Fruit fly (Drosophila melanogaster) whole organism, adult: Measurements from ENCODE around the gene borr.

ENCODE experiments used
- CG11617 ChIP-seq: fragments of 200-800 bp; sonication (Bioruptor generic); optimal IDR thresholded peaks from 2 replicates; lab custom pipeline; 2017; ENCODE audit warnings: mild to moderate bottlenecking, missing biosample characterization, missing genetic modification reagents, missing genetic modification characterization
- CG1620 ChIP-seq: fragments of 200-800 bp; sonication (Bioruptor generic); optimal IDR thresholded peaks from 2 replicates; lab custom pipeline; 2016; ENCODE audit warnings: missing biosample characterization, missing genetic modification characterization
- CG33017 ChIP-seq: fragments of 200-800 bp; sonication (Bioruptor generic); optimal IDR thresholded peaks from 2 replicates; lab custom pipeline; 2018; ENCODE audit warnings: missing biosample characterization, mild to moderate bottlenecking, missing genetic modification characterization, moderate library complexity
- CG5204 ChIP-seq: fragments of 200-800 bp; sonication (Bioruptor generic); optimal IDR thresholded peaks from 2 replicates; lab custom pipeline; 2016; ENCODE audit warnings: missing biosample characterization, missing genetic modification characterization
- CG7045 ChIP-seq: fragments of 200-800 bp; sonication (Bioruptor generic); optimal IDR thresholded peaks from 2 replicates; lab custom pipeline; 2017; ENCODE audit warnings: missing biosample characterization, mild to moderate bottlenecking, missing genetic modification characterization
- CG7101 ChIP-seq: fragments of 200-800 bp; sonication (Bioruptor generic); optimal IDR thresholded peaks from 2 replicates; lab custom pipeline; 2018; ENCODE audit warnings: missing biosample characterization, mild to moderate bottlenecking, missing genetic modification characterization, moderate library complexity
- Mnt ChIP-seq: fragments of 200-800 bp; sonication (Bioruptor generic); optimal IDR thresholded peaks from 2 replicates; lab custom pipeline; 2016; ENCODE audit warnings: missing biosample characterization, mild to moderate bottlenecking, missing genetic modification characterization
- bab1 ChIP-seq: fragments of 200-800 bp; sonication (Bioruptor generic); optimal IDR thresholded peaks from 3 replicates; lab custom pipeline; 2019; ENCODE audit warnings: missing biosample characterization, mild to moderate bottlenecking, missing genetic modification characterization, moderate library complexity
- kay ChIP-seq: fragments of 200-800 bp; sonication (Bioruptor generic); peaks from one replicate; lab custom pipeline; 2016; ENCODE audit warnings: missing biosample characterization, missing genetic modification characterization, borderline replicate concordance
- ovo ChIP-seq: fragments of 200-800 bp; sonication (Bioruptor generic); optimal IDR thresholded peaks from 2 replicates; lab custom pipeline; 2016; ENCODE audit warnings: missing biosample characterization, missing genetic modification characterization
- toe ChIP-seq: fragments of 200-800 bp; sonication (Bioruptor generic); optimal IDR thresholded peaks from 2 replicates; lab custom pipeline; 2016; ENCODE audit warnings: missing biosample characterization, missing genetic modification characterization

dm6 chr2L:9210864-9211701 is 41.8 kb downstream of the borr start:
- TF ChIP-seq CG7101 (peak; percentile 1), CG1620 (GFP tag; lab: Kevin White, UChicago) (no peak), kay (GFP tag; lab: Kevin White, UChicago) (no peak), CG33017 (peak; percentile 19), CG11617 (GFP tag; lab: Kevin White, UChicago) (peak; percentile 37), Mnt (no peak), toe (no peak), CG7045 (peak; percentile 35), CG5204 (GFP tag; lab: Kevin White, UChicago) (no peak), ovo (no peak), bab1 (GFP tag; lab: Kevin White, UChicago) (peak; percentile 24)
